Worm (Caenorhabditis elegans) whole organism, late embryonic: ENCODE results near the gene F07E5.12.

Experiments used
- F13H6.1 ChIP-seq: sonication (generic microtip); optimal IDR thresholded peaks from 2 replicates; lab custom pipeline; 2016; ENCODE audit warnings: missing genetic modification characterization, missing compliant biosample characterization
- dve-1 ChIP-seq: sonication (generic microtip); optimal IDR thresholded peaks from 2 replicates; lab custom pipeline; 2017; ENCODE audit warnings: antibody characterized with exemption, mild to moderate bottlenecking, missing genetic modification characterization, missing compliant biosample characterization
- nhr-11 ChIP-seq: fragments of 150-350 bp; optimal IDR thresholded peaks from 2 replicates; lab custom pipeline; 2014; ENCODE audit warnings: missing biosample characterization, missing genetic modification characterization
- pha-4 ChIP-seq: fragments of 150-350 bp; optimal IDR thresholded peaks from 2 replicates; lab custom pipeline; 2018; ENCODE audit warnings: missing biosample characterization, missing genetic modification reagents, missing genetic modification characterization
- ref-2 ChIP-seq: sonication (generic microtip); optimal IDR thresholded peaks from 2 replicates; lab custom pipeline; 2016; ENCODE audit warnings: missing genetic modification characterization, missing compliant biosample characterization
- rnt-1 ChIP-seq: sonication (generic microtip); optimal IDR thresholded peaks from 2 replicates; lab custom pipeline; 2016; ENCODE audit warnings: missing genetic modification characterization, missing compliant biosample characterization
- tbx-2 ChIP-seq: sonication (generic microtip); optimal IDR thresholded peaks from 2 replicates; lab custom pipeline; 2016; ENCODE audit warnings: missing genetic modification characterization, missing compliant biosample characterization
- unc-55 ChIP-seq: sonication (generic microtip); optimal IDR thresholded peaks from 2 replicates; lab custom pipeline; 2017; ENCODE audit warnings: missing biosample characterization, missing genetic modification reagents, missing genetic modification characterization
- zip-5 ChIP-seq: sonication (generic microtip); optimal IDR thresholded peaks from 2 replicates; lab custom pipeline; 2016; ENCODE audit warnings: missing genetic modification characterization, missing compliant biosample characterization

ce11 chrII:2083726-2084179 is 16.0 kb downstream of the F07E5.12 start, which contains the start of the genes T16A1.5 and fbxc-49:
- TF ChIP-seq ref-2 (tag; lab: Kevin White, UChicago) (no peak), tbx-2 (tag; lab: Kevin White, UChicago) (no peak), unc-55 (no peak), rnt-1 (no peak), zip-5 (no peak), dve-1 (tag; lab: Kevin White, UChicago) (no peak), pha-4 (tag; lab: Kevin White, UChicago) (no peak), F13H6.1 (tag; lab: Kevin White, UChicago) (no peak), nhr-11 (tag; lab: Kevin White, UChicago) (no peak)
